Worm (Caenorhabditis elegans) whole organism, young adult: ENCODE data around the gene Y42H9B.3.
A peak's percentile ranks its signal among the peaks of the same experiment; 100 is the strongest.

Source experiments
- B0019.2 ChIP-seq: fragments of 200-800 bp; sonication (Bioruptor generic); conservative IDR thresholded peaks from 2 replicates; pipeline ENCODE4 v1.3.6; 2022; ENCODE audit warnings: missing genetic modification reagents, missing genetic modification characterization, missing compliant biosample characterization
- C06A6.2 ChIP-seq: fragments of 200-800 bp; sonication (Bioruptor generic); conservative IDR thresholded peaks from 2 replicates; pipeline ENCODE4 v1.3.6; 2022; ENCODE audit warnings: missing genetic modification characterization, missing compliant biosample characterization
- F57A8.1 ChIP-seq: fragments of 200-800 bp; sonication (Bioruptor generic); optimal IDR thresholded peaks from 2 replicates; lab custom pipeline; 2018; ENCODE audit warnings: mild to moderate bottlenecking, missing genetic modification characterization, moderate library complexity, missing compliant biosample characterization
- T26A5.8 ChIP-seq: sonication (generic microtip); optimal IDR thresholded peaks from 2 replicates; lab custom pipeline; 2016; ENCODE audit warnings: missing genetic modification characterization, missing compliant biosample characterization
- Y79H2A.3 ChIP-seq: fragments of 200-800 bp; sonication (Bioruptor generic); conservative IDR thresholded peaks from 2 replicates; pipeline ENCODE4 v1.3.6; 2022; ENCODE audit warnings: missing genetic modification reagents, missing genetic modification characterization, missing compliant biosample characterization
- Y95B8A.8 ChIP-seq: fragments of 200-800 bp; sonication (Bioruptor generic); IDR thresholded peaks from 2 replicates; pipeline ENCODE4 v1.3.6; 2022; ENCODE audit warnings: missing genetic modification reagents, missing genetic modification characterization, missing compliant biosample characterization
- ZK185.1 ChIP-seq: sonication (generic microtip); optimal IDR thresholded peaks from 2 replicates; lab custom pipeline; 2016; ENCODE audit warnings: mild to moderate bottlenecking, missing genetic modification characterization, missing compliant biosample characterization; ENCODE audit not compliant: poor library complexity, severe bottlenecking
- athp-1 ChIP-seq: sonication (generic microtip); optimal IDR thresholded peaks from 2 replicates; lab custom pipeline; 2017; ENCODE audit warnings: mild to moderate bottlenecking, missing genetic modification characterization, missing compliant biosample characterization
- attf-3 ChIP-seq: fragments of 200-800 bp; sonication (Bioruptor generic); conservative IDR thresholded peaks from 2 replicates; pipeline ENCODE4 v1.3.6; 2022; ENCODE audit warnings: missing genetic modification reagents, missing genetic modification characterization, missing compliant biosample characterization
- bed-2 ChIP-seq: fragments of 200-800 bp; sonication (Bioruptor generic); IDR thresholded peaks from 2 replicates; pipeline ENCODE4 v1.3.6; 2022; ENCODE audit warnings: missing genetic modification reagents, missing genetic modification characterization, missing compliant biosample characterization
- cebp-1 ChIP-seq, 2 experiments: fragments of 200-800 bp in 1 of 2; sonication (Bioruptor generic) in 1 of 2; sonication (generic microtip) in 1 of 2; IDR thresholded peaks in 1 of 2; optimal IDR thresholded peaks in 1 of 2; 2 replicates each; pipeline versions ENCODE4 v1.3.6 to Lab custom; 2017 to 2022; ENCODE audit warnings: missing compliant biosample characterization in 2 of 2, missing genetic modification characterization in 2 of 2, mild to moderate bottlenecking in 1 of 2, missing genetic modification reagents in 1 of 2, moderate library complexity in 1 of 2
- cebp-2 ChIP-seq: fragments of 200-800 bp; sonication (Bioruptor generic); IDR thresholded peaks from 2 replicates; pipeline ENCODE4 v1.3.6; 2022; ENCODE audit warnings: missing genetic modification characterization, missing compliant biosample characterization
- ceh-58 ChIP-seq: fragments of 200-800 bp; sonication (Bioruptor generic); IDR thresholded peaks from 2 replicates; pipeline ENCODE4 v1.3.6; 2022; ENCODE audit warnings: missing genetic modification characterization, missing compliant biosample characterization
- ceh-91 ChIP-seq: fragments of 200-800 bp; sonication (Bioruptor generic); IDR thresholded peaks from 2 replicates; pipeline ENCODE4 v1.3.6; 2022; ENCODE audit warnings: missing genetic modification reagents, missing genetic modification characterization, missing compliant biosample characterization
- chd-7 ChIP-seq: sonication (generic microtip); optimal IDR thresholded peaks from 2 replicates; lab custom pipeline; 2016; ENCODE audit warnings: mild to moderate bottlenecking, missing genetic modification characterization, moderate library complexity, missing compliant biosample characterization
- die-1 ChIP-seq: sonication (generic microtip); optimal IDR thresholded peaks from 2 replicates; lab custom pipeline; 2016; ENCODE audit warnings: missing genotype, mild to moderate bottlenecking, missing genetic modification characterization, missing compliant biosample characterization
- dpl-1 ChIP-seq: fragments of 150-350 bp; optimal IDR thresholded peaks from 2 replicates; lab custom pipeline; 2014; ENCODE audit warnings: missing biosample characterization, missing genetic modification reagents, missing genetic modification characterization
- egl-44 ChIP-seq: fragments of 200-800 bp; sonication (Bioruptor generic); IDR thresholded peaks from 2 replicates; pipeline ENCODE4 v1.3.6; 2022; ENCODE audit warnings: missing genetic modification reagents, missing genetic modification characterization, missing compliant biosample characterization
- ets-4 ChIP-seq: fragments of 200-800 bp; sonication (Bioruptor generic); optimal IDR thresholded peaks from 2 replicates; lab custom pipeline; 2018; ENCODE audit warnings: mild to moderate bottlenecking, missing genetic modification characterization, missing compliant biosample characterization
- him-1 ChIP-seq: sonication (generic microtip); optimal IDR thresholded peaks from 2 replicates; lab custom pipeline; 2016; ENCODE audit warnings: missing genotype, missing genetic modification reagents, missing genetic modification characterization, missing compliant biosample characterization
- hlh-12 ChIP-seq: sonication (generic microtip); optimal IDR thresholded peaks from 2 replicates; lab custom pipeline; 2016; ENCODE audit warnings: missing genetic modification characterization, missing compliant biosample characterization
- hrde-1 ChIP-seq: sonication (generic microtip); optimal IDR thresholded peaks from 2 replicates; lab custom pipeline; 2016; ENCODE audit warnings: missing genetic modification characterization, mild to moderate bottlenecking, missing compliant biosample characterization, moderate library complexity, missing genotype, missing genetic modification reagents, borderline replicate concordance
- lag-1 ChIP-seq: fragments of 200-800 bp; sonication (Bioruptor generic); IDR thresholded peaks from 2 replicates; pipeline ENCODE4 v1.3.6; 2022; ENCODE audit warnings: missing genetic modification reagents, missing genetic modification characterization, missing compliant biosample characterization
- let-607 ChIP-seq, 2 experiments: fragments of 200-800 bp in 1 of 2; sonication (Bioruptor generic) in 1 of 2; sonication (generic microtip) in 1 of 2; optimal IDR thresholded peaks; 2 replicates each; lab custom pipeline; 2016 to 2018; ENCODE audit warnings: mild to moderate bottlenecking in 2 of 2, missing compliant biosample characterization in 2 of 2, missing genetic modification characterization in 2 of 2, moderate library complexity in 2 of 2, missing genotype in 1 of 2
- lin-40 ChIP-seq: sonication (generic microtip); optimal IDR thresholded peaks from 2 replicates; lab custom pipeline; 2016; ENCODE audit warnings: missing genetic modification characterization, mild to moderate bottlenecking, missing compliant biosample characterization, missing genotype, missing genetic modification reagents
- lsl-1 ChIP-seq: fragments of 200-800 bp; sonication (Bioruptor generic); optimal IDR thresholded peaks from 2 replicates; lab custom pipeline; 2018; ENCODE audit warnings: mild to moderate bottlenecking, missing genetic modification characterization, moderate library complexity, missing compliant biosample characterization
- lsy-27 ChIP-seq: sonication (generic microtip); optimal IDR thresholded peaks from 2 replicates; lab custom pipeline; 2017; ENCODE audit warnings: missing genetic modification characterization, mild to moderate bottlenecking, missing compliant biosample characterization, antibody characterized with exemption, missing genotype, borderline replicate concordance; ENCODE audit not compliant: insufficient read depth
- mel-28 ChIP-seq: sonication (generic microtip); optimal IDR thresholded peaks from 2 replicates; lab custom pipeline; 2016; ENCODE audit warnings: borderline replicate concordance, mild to moderate bottlenecking, missing genetic modification characterization, missing compliant biosample characterization
- nhr-27 ChIP-seq: fragments of 200-800 bp; sonication (Bioruptor generic); optimal IDR thresholded peaks from 2 replicates; lab custom pipeline; 2018; ENCODE audit warnings: mild to moderate bottlenecking, missing genetic modification characterization, moderate library complexity, missing compliant biosample characterization
- nhr-80 ChIP-seq: sonication (generic microtip); optimal IDR thresholded peaks from 2 replicates; lab custom pipeline; 2016; ENCODE audit warnings: missing genetic modification characterization, missing compliant biosample characterization
- pha-4 ChIP-seq: fragments of 150-350 bp; sonication (generic microtip); optimal IDR thresholded peaks from 2 replicates; lab custom pipeline; 2014; ENCODE audit warnings: missing biosample characterization, missing genetic modification reagents, missing genetic modification characterization
- rec-8 ChIP-seq, 2 experiments: sonication (generic microtip); optimal IDR thresholded peaks; 2 replicates each; lab custom pipeline; 2016; ENCODE audit warnings: mild to moderate bottlenecking in 2 of 2, missing genetic modification characterization in 2 of 2, missing genetic modification reagents in 2 of 2, missing genotype in 2 of 2, missing biosample characterization in 1 of 2, missing compliant biosample characterization in 1 of 2, moderate library complexity in 1 of 2
- sea-2 ChIP-seq: fragments of 200-800 bp; sonication (Bioruptor generic); IDR thresholded peaks from 2 replicates; pipeline ENCODE4 v1.3.6; 2022; ENCODE audit warnings: missing genetic modification characterization, missing compliant biosample characterization
- somi-1 ChIP-seq: fragments of 200-800 bp; sonication (Bioruptor generic); optimal IDR thresholded peaks from 2 replicates; lab custom pipeline; 2018; ENCODE audit warnings: mild to moderate bottlenecking, missing genetic modification characterization, missing compliant biosample characterization
- tbp1 ChIP-seq: fragments of 200-800 bp; sonication (Bioruptor generic); optimal IDR thresholded peaks from 2 replicates; lab custom pipeline; 2018; ENCODE audit warnings: mild to moderate bottlenecking, missing genetic modification characterization, missing compliant biosample characterization
- tlf-1 ChIP-seq: fragments of 200-800 bp; sonication (Bioruptor generic); optimal IDR thresholded peaks from 2 replicates; lab custom pipeline; 2018; ENCODE audit warnings: mild to moderate bottlenecking, missing genetic modification characterization, missing compliant biosample characterization
- zfh-2 ChIP-seq: fragments of 200-800 bp; sonication (Bioruptor generic); conservative IDR thresholded peaks from 2 replicates; pipeline ENCODE4 v1.3.6; 2022; ENCODE audit warnings: missing genetic modification reagents, missing genetic modification characterization, missing compliant biosample characterization
- ztf-28 ChIP-seq: fragments of 200-800 bp; sonication (Bioruptor generic); IDR thresholded peaks from 2 replicates; pipeline ENCODE4 v1.3.6; 2022; ENCODE audit warnings: missing genetic modification reagents, missing genetic modification characterization, missing compliant biosample characterization
- ztf-6 ChIP-seq: fragments of 200-800 bp; sonication (Bioruptor generic); IDR thresholded peaks from 2 replicates; pipeline ENCODE4 v1.3.6; 2022; ENCODE audit warnings: missing genetic modification reagents, missing genetic modification characterization, missing compliant biosample characterization

Y42H9B.3 gene

DNA sequence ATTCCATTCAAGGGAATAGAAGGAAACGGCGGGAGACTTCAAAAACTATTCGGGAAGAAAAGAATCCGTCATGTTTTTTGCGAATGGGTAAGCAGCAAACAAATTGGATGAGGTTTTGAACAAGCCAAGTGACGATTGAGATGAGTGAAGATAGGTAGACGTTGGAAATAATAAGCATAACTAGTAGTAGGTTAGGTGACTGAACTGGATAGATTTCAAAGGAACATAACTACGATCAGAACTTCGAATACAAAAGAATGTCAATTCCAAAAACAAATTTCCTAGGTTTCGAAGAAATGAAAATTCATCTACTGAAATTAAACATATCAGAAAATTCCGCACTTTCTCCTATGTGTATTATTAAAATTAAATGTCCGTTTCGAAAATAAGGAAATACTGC lies 4.7 kb downstream of the Y42H9B.3 start:
- TF ChIP-seq hrde-1 (tag; lab: Kevin White, UChicago) (no peak), tbp1 (GFP tag; lab: Kevin White, UChicago) (no peak), chd-7 (tag; lab: Kevin White, UChicago) (no peak), C06A6.2 (GFP tag; lab: Robert Waterston, UW) (no peak), ets-4 (GFP tag; lab: Kevin White, UChicago) (no peak), ceh-58 (GFP tag; lab: Robert Waterston, UW) (no peak), let-607 (tag; optimal IDR thresholded peaks at IDR 0.05; lab: Kevin White, UChicago) (no peak), him-1 (tag; lab: Kevin White, UChicago) (no peak), die-1 (tag; lab: Kevin White, UChicago) (no peak), hlh-12 (tag; lab: Kevin White, UChicago) (no peak), dpl-1 (GFP tag; lab: Kevin White, UChicago) (no peak), ceh-91 (GFP tag; lab: Robert Waterston, UW) (no peak), B0019.2 (no peak), Y95B8A.8 (GFP tag; lab: Robert Waterston, UW) (no peak), lsy-27 (tag; lab: Kevin White, UChicago) (no peak), attf-3 (GFP tag; lab: Robert Waterston, UW) (no peak), ztf-28 (GFP tag; lab: Robert Waterston, UW) (no peak), lin-40 (no peak)

DNA sequence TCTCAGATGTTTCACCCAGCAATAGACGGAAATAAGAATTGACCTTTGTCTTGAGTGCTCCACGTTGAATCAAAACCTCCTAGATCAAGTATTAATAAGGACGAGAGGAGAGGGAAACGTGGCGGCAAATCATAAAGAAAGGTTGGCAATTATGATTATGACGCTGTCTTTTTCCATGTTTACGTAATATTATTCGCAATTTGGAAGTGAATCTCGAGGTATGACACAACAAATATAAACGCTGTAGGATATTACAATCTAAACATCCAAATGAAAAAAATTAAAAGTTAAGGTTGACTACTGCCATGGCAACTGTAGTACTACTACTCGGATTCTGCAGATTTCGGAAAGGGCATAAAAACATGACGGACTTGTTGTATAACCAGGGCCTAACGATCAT lies 6.1 kb downstream of the Y42H9B.3 start:
- TF ChIP-seq ZK185.1 = no peak
- TF ChIP-seq nhr-27 (tag; lab: Kevin White, UChicago) = no peak
- TF ChIP-seq Y79H2A.3 = no peak
- TF ChIP-seq mel-28 (tag; lab: Kevin White, UChicago) = no peak
- TF ChIP-seq lag-1 = no peak
- TF ChIP-seq dpl-1 (GFP tag; lab: Kevin White, UChicago) = no peak
- TF ChIP-seq egl-44 (GFP tag; lab: Robert Waterston, UW) = no peak
- no peak for TF ChIP-seq sea-2
- no peak for TF ChIP-seq T26A5.8
- TF ChIP-seq, all 124 proteins: peak for 0

- TF ChIP-seq chd-7 (tag; lab: Kevin White, UChicago) (no peak), nhr-80 (tag; lab: Kevin White, UChicago) (peak; percentile 64)
These were observed 6.9 kb downstream of the Y42H9B.3 start for ce11 chrIV:8005376-8005775.

DNA sequence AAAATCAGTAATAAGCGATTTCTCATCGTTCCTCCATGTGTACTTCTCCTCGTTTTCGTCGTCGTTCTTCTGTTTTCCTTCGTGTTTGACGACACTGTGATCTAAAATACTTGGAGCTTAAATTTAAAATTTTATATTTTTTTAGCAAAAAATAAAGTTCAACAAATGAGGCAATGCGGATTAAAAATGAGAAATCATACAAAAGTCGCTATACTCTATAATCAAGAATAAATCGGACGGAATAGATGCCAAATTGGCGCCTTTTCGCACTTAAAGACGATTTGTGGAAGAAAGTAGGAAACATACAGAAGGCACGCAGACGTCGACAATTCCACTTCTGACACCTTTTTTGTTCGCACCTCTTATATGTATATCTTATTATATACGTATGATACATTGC lies 8.2 kb downstream of the Y42H9B.3 start, which contains the start of gene rig-4:
TSS of gene rig-4 (minus strand) at position 101 of the 400 bp plus-strand sequence.
- TF ChIP-seq let-607 (tag; optimal IDR thresholded peaks at IDR 0.05; lab: Kevin White, UChicago) (no peak), ztf-6 (GFP tag; lab: Robert Waterston, UW) (no peak), cebp-2 (GFP tag; lab: Robert Waterston, UW) (no peak)

- TF ChIP-seq B0019.2 = no peak
- TF ChIP-seq zfh-2 = no peak
- no peak for TF ChIP-seq tlf-1 (GFP tag; lab: Kevin White, UChicago)
- TF ChIP-seq bed-2 (GFP tag; lab: Robert Waterston, UW) = no peak
- no peak for TF ChIP-seq athp-1 (tag; lab: Kevin White, UChicago)
- no peak for TF ChIP-seq rec-8 (tag; optimal IDR thresholded peaks at IDR 0.05; lab: Kevin White, UChicago)
- no peak for TF ChIP-seq cebp-1 (GFP tag; IDR thresholded peaks at IDR 0.05; lab: Robert Waterston, UW)
- no peak for TF ChIP-seq cebp-1 (tag; optimal IDR thresholded peaks at IDR 0.05; lab: Kevin White, UChicago)
- TF ChIP-seq pha-4 (tag; lab: Kevin White, UChicago) = no peak
- TF ChIP-seq somi-1 = no peak
- no peak for TF ChIP-seq lsl-1 (GFP tag; lab: Kevin White, UChicago)
- no peak for TF ChIP-seq F57A8.1
- TF ChIP-seq hlh-12 (tag; lab: Kevin White, UChicago) = no peak
These were observed 11.5 kb downstream of the Y42H9B.3 start for ce11 chrIV:8000763-8001162.
